Worm (Caenorhabditis elegans) whole organism, dauer: ENCODE results near the gene sre-50.

Experiments used
- unc-62 ChIP-seq: sonication (generic microtip); optimal IDR thresholded peaks from 2 replicates; lab custom pipeline; 2017; ENCODE audit warnings: missing biosample characterization, missing genetic modification reagents, missing genetic modification characterization

Gene sre-50

DNA sequence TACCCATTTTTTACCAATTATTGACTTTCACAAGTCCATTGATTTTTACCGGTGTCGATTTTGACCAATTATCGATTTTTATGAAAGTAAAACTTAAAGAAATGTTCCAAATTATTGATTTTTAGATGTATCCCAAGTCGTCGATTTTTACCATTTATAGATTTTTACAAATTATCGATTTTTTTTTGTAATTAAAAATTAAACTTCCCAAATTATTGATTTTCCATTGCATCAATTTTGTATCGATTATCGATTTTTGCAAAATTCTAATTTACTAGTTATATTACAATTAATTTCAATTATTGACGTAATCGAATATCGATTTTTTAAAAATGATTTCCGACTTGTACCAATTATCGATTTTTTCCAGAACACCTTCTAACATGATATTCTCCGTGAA lies at the start of gene sre-50:
Gene sre-50, plus strand, starts transcription at position 384 of the 400 bp plus-strand sequence.
- no peak for TF ChIP-seq unc-62 (GFP tag; lab: Kevin White, UChicago)

DNA sequence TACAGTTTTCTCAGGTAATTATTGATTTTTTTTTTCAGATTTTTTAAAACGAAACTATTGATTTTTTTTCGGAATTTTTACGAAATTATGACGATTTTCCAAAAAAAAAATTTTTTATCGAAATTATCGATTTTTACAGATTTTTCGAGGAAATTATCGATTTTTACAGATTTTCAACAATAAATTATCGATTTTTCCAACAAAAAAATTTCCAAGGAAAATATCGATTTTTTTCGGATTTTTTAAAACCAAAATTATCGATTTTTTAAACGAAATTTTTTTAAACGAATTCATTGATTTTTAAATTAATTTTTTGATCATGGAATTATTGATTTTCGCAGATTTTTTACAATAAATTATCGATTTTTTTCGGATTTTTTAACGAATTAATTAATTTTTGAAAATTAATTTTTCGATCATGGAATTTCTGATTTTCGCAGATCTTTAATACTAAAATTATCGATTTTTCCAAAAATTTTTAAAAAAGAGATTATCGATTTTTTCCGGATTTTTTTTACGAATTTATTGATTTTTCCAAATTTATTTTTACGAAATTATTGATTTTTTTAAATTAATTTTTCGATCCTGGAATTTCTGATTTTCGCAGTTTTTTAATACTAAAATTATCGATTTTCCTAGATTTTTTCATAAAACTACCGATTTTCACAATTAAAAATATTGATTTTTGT lies 47.6 kb upstream of the sre-50 start:
- no peak for TF ChIP-seq unc-62 (GFP tag; lab: Kevin White, UChicago)

DNA sequence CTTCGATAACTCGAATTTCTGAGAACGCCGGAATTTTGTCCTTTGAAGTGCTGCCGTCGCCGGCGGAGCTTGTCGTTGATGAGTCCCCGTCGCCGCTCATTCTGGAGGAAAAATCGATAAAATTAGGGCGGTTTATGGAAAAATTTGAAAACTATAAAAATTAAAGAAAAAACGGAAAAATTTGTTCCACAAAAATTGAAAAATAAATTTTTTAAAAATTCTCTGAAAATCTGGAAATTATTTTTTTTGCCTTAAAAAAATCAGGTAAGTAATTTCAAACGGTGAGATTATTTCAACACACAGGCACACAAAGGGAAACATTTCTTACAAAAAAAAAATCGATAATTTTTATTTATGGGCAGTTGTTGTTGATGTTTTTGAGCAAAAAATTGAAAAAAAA lies 46.8 kb upstream of the sre-50 start, which contains the start of gene parn-2:
Gene parn-2, minus strand, starts transcription at position 101 of the 400 bp plus-strand sequence.
- no peak for TF ChIP-seq unc-62 (GFP tag; lab: Kevin White, UChicago)

ce11 chrII:12257095-12257494 lies 46.2 kb upstream of the sre-50 start:
- TF ChIP-seq unc-62 (GFP tag; lab: Kevin White, UChicago) = no peak

DNA sequence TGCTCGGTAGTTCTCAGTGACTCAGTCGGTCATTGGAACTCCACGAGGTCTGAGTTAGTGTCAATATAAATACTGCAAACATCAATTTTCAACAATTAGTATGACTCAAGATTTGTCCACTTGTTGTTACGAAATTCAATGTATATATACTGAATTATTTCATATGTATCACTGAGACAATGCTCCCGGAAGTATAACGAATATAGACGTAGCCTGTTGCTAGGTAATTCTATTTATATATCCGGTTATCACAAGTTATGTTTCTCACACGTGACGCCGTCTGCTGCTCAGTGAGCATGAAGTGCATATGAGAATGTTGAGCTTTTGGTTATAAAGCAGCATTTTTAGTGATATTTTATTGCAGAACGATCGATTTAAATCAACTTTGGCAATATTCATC lies 42.8 kb upstream of the sre-50 start:
- no peak for TF ChIP-seq unc-62 (GFP tag; lab: Kevin White, UChicago)

ce11 chrII:12261147-12261821 lies 42.0 kb upstream of the sre-50 start:
- no peak for TF ChIP-seq unc-62 (GFP tag; lab: Kevin White, UChicago)

DNA sequence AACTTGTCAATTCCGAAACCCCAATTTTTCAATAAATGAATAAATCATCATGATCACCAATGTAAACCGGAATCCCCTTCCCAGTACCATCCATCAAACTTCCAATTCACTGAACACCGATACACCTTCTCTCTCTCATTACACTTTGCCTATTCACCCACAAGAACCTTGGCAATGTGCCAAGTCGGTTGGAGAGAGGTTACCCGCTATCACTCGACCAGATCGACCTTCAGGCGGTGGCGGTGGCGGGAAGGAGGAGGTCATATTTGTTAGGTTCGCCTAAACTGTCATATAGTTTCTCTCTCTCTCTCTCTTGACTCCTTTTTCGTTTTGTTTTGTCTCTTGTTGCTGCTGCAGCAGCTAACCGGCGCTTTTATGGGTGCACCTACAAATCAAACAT lies 40.8 kb upstream of the sre-50 start:
- TF ChIP-seq unc-62 (GFP tag; lab: Kevin White, UChicago) = no peak

DNA sequence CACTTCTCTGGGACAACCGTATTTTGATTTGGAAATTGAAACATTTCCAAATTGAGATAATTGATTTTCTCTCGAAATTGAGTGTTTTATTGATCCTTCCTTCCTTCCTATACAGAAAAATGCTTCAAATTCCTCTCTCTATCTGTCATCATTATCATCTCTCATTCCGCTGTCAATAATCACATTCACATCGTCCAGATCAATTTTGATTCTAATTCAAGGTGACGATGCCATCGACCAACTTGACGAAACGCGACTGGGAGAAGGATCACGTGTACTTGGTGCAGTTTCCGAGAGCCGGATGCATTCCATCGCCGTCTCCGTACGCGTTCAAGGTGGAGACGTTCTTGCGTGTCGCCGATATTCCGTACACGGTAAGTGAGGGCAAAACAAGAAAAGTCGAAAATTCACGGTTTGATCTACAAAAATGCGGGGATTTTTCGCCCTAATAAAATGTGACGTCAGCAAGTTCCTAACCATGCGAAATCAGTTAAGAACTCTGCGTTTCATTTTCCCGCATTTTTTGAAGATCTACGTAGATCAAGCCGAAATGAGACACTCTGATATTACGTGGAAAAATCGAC lies 39.3 kb upstream of the sre-50 start, which contains the start of gene faxc-1:
Gene faxc-1, plus strand, starts transcription at position 222 of the 584 bp plus-strand sequence.
- no peak for TF ChIP-seq unc-62 (GFP tag; lab: Kevin White, UChicago)

DNA sequence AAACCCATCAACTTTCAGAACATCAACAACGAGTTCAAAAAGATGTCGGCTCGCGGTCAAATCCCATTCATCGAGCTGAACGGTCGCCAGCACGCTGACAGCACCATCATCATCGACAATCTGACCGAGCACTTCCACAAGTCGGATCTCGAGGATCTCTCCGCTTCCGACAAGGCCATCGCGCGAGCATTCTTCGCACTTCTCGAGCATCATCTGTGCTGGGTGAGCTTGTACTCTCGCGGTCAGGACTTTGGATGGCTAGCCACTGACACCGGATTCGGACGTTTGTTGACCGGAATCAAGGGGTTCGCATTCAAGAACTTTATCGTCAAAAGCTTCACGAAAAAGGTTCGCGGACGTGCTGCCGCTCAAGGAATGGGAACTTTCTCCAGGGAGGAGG lies 38.5 kb upstream of the sre-50 start:
- TF ChIP-seq unc-62 (GFP tag; lab: Kevin White, UChicago) = no peak

- TF ChIP-seq unc-62 (GFP tag; lab: Kevin White, UChicago) = no peak
Measured at ce11 chrII:12266145-12266544, 37.2 kb upstream of the sre-50 start, which contains the start of gene tric-1B.1. tric-1B.1 (minus strand) TSS chrII:12266245.

DNA sequence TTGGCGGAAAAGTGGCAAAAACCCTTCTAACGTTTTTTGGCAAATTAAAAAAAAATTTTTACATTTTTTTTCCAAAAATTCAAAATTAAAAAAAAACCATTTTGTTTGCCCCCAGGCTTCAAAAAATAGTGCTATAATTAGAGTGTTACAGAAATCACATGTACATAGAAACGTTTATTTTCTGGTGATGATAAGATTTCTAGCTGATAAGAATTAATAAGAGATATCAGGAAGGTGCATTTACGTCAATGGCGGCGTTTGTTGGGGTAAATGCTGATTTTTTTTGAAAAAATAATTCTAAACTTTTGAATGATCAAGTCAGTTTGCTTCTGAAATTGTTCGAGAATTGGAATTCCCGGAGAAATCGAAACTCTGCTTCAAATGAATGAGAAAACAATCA lies 36.5 kb upstream of the sre-50 start:
- TF ChIP-seq unc-62 (GFP tag; lab: Kevin White, UChicago) = no peak

- TF ChIP-seq unc-62 (GFP tag; lab: Kevin White, UChicago) = no peak
Measured at ce11 chrII:12268857-12269256, 34.5 kb upstream of the sre-50 start.

ce11 chrII:12274944-12275343 lies 28.4 kb upstream of the sre-50 start, which contains the start of gene Y57A10A.27:
Y57A10A.27 (minus strand) TSS chrII:12275044.
- no peak for TF ChIP-seq unc-62 (GFP tag; lab: Kevin White, UChicago)

- no peak for TF ChIP-seq unc-62 (GFP tag; lab: Kevin White, UChicago)
Measured at ce11 chrII:12278602-12279001, 24.7 kb upstream of the sre-50 start.

DNA sequence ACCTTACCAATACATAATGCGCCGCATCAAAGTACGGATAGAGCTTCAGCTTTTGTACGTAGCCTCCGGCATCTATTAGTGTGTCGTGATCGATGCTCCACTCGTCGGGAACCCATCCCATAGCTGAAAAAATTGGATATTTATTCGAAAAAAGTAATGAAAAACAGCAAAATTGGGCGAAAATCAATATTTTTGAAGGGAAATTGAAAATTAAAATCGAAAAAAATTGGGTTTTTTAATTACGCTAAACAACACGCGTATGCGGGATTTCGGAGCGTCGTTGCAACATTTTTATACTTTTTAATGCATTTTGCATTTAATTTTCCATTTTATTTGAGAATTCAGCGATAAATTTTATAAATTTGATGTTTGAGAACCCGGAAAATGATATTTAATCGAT lies 24.1 kb upstream of the sre-50 start, which contains the start of the genes tric-1B.2 and Y57A10A.29:
Gene tric-1B.2, minus strand, starts transcription at position 129 of the 400 bp plus-strand sequence.
Gene Y57A10A.29, plus strand, starts transcription at position 303 of the 400 bp plus-strand sequence.
- no peak for TF ChIP-seq unc-62 (GFP tag; lab: Kevin White, UChicago)

ce11 chrII:12280360-12280759 lies 23.0 kb upstream of the sre-50 start, which contains the start of gene ife-5:
ife-5 (plus strand) TSS chrII:12280660.
- TF ChIP-seq unc-62 (GFP tag; lab: Kevin White, UChicago) = no peak
